Worm (Caenorhabditis elegans) whole organism, early embryonic: Measurements from ENCODE around the gene F52C12.2.

Experiments used
- B0310.2 ChIP-seq: sonication (generic microtip); optimal IDR thresholded peaks from 2 replicates; lab custom pipeline; 2016; ENCODE audit warnings: mild to moderate bottlenecking, missing genetic modification characterization, missing compliant biosample characterization
- F13C5.2 ChIP-seq: sonication (generic microtip); optimal IDR thresholded peaks from 2 replicates; lab custom pipeline; 2017; ENCODE audit warnings: mild to moderate bottlenecking, missing genetic modification characterization, inconsistent platforms, missing compliant biosample characterization
- aly-1 ChIP-seq: sonication (generic microtip); optimal IDR thresholded peaks from 2 replicates; lab custom pipeline; 2016; ENCODE audit warnings: missing genetic modification characterization, missing compliant biosample characterization
- ama-1 ChIP-seq: fragments of 150-350 bp; optimal IDR thresholded peaks from 2 replicates; lab custom pipeline; 2014
- ceh-13 ChIP-seq: fragments of 200-800 bp; sonication (Bioruptor generic); optimal IDR thresholded peaks from 2 replicates; lab custom pipeline; 2018; ENCODE audit warnings: mild to moderate bottlenecking, missing genetic modification characterization, missing compliant biosample characterization
- ceh-36 ChIP-seq: sonication (generic microtip); optimal IDR thresholded peaks from 2 replicates; lab custom pipeline; 2016; ENCODE audit warnings: missing genetic modification characterization, inconsistent platforms, missing compliant biosample characterization
- flt-1 ChIP-seq: fragments of 200-800 bp; sonication (Bioruptor generic); IDR thresholded peaks from 2 replicates; pipeline ENCODE4 v1.3.6; 2022; ENCODE audit warnings: missing genetic modification characterization, missing compliant biosample characterization
- hnd-1 ChIP-seq: sonication (generic microtip); optimal IDR thresholded peaks from 2 replicates; lab custom pipeline; 2016; ENCODE audit warnings: missing genetic modification characterization, missing compliant biosample characterization
- pes-1 ChIP-seq: fragments of 200-800 bp; sonication (Bioruptor generic); IDR thresholded peaks from 2 replicates; pipeline ENCODE4 v1.3.6; 2022; ENCODE audit warnings: missing genetic modification reagents, missing genetic modification characterization, missing compliant biosample characterization
- scrt-1 ChIP-seq: fragments of 200-800 bp; sonication (Bioruptor generic); IDR thresholded peaks from 2 replicates; pipeline ENCODE4 v1.3.6; 2022; ENCODE audit warnings: missing genetic modification characterization, missing compliant biosample characterization
- sea-1 ChIP-seq: fragments of 200-800 bp; sonication (Bioruptor generic); conservative IDR thresholded peaks from 2 replicates; pipeline ENCODE4 v1.3.6; 2022; ENCODE audit warnings: missing genetic modification characterization, missing compliant biosample characterization
- tbx-37 ChIP-seq: fragments of 200-800 bp; sonication (Bioruptor generic); conservative IDR thresholded peaks from 2 replicates; pipeline ENCODE4 v1.3.6; 2022; ENCODE audit warnings: missing genetic modification reagents, missing genetic modification characterization, missing compliant biosample characterization

- TF ChIP-seq sea-1 (GFP tag; lab: Robert Waterston, UW): no peak
- TF ChIP-seq tbx-37: no peak
- no peak for TF ChIP-seq F13C5.2 (tag; lab: Kevin White, UChicago)
- no peak for TF ChIP-seq scrt-1 (GFP tag; lab: Robert Waterston, UW)
- no peak for TF ChIP-seq ama-1 (lab: Kevin White, UChicago)
- no peak for TF ChIP-seq ceh-13 (GFP tag; lab: Kevin White, UChicago)
- no peak for TF ChIP-seq ceh-36 (tag; lab: Kevin White, UChicago)
- no peak for TF ChIP-seq flt-1 (GFP tag; lab: Robert Waterston, UW)
- no peak for TF ChIP-seq hnd-1 (tag; lab: Kevin White, UChicago)
- TF ChIP-seq pes-1 (GFP tag; lab: Robert Waterston, UW): no peak
- TF ChIP-seq B0310.2: no peak
- TF ChIP-seq aly-1: no peak
Measured at ce11 chrIV:1979782-1980181, 26.4 kb downstream of the F52C12.2 start, which contains the start of gene Y76B12C.8.
